Worm (Caenorhabditis elegans) whole organism, L2 larva: ENCODE results near the gene cyp-35A1.

Experiments
- ama-1 ChIP-seq: fragments of 150-350 bp; optimal IDR thresholded peaks from 2 replicates; lab custom pipeline; 2018; ENCODE audit warnings: inconsistent platforms
- mab-5 ChIP-seq: fragments of 150-350 bp; optimal IDR thresholded peaks from 2 replicates; lab custom pipeline; 2014; ENCODE audit warnings: missing biosample characterization, missing genetic modification characterization
- nhr-237 ChIP-seq: fragments of 150-350 bp; optimal IDR thresholded peaks from 2 replicates; lab custom pipeline; 2014; ENCODE audit warnings: missing biosample characterization, missing genetic modification characterization
- sma-3 ChIP-seq: sonication (generic microtip); optimal IDR thresholded peaks from 2 replicates; lab custom pipeline; 2016; ENCODE audit warnings: missing genetic modification reagents, missing genetic modification characterization, missing compliant biosample characterization
- unc-62 ChIP-seq: fragments of 150-350 bp; optimal IDR thresholded peaks from 2 replicates; lab custom pipeline; 2014; ENCODE audit warnings: missing biosample characterization, missing genetic modification reagents, missing genetic modification characterization
- zag-1 ChIP-seq: fragments of 150-350 bp; optimal IDR thresholded peaks from 2 replicates; lab custom pipeline; 2014; ENCODE audit warnings: missing biosample characterization, missing genetic modification characterization

DNA sequence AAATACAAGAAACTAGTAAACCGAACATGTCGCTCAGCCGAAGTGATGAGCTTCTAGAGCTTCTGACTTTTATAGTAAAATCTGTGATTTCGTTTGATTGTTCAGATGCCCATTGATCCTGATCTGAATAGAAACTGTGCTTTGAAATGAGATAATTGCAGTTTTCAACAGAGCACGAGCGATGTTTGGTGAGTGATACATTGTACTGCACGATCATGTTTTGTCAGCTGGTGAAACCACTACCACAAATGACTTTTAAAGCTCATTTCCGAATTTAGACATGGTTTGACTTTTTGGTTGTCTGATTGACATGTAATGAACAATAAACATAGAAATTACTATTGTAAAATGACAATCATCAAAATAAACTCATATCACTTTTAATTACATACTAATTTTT is 6.1 kb downstream of the cyp-35A1 start, which contains the start of gene tag-293:
- TF ChIP-seq mab-5 (tag; lab: Kevin White, UChicago) (no peak), zag-1 (tag; lab: Kevin White, UChicago) (no peak), sma-3 (GFP tag; lab: Kevin White, UChicago) (no peak), ama-1 (lab: Kevin White, UChicago) (no peak), unc-62 (GFP tag; lab: Kevin White, UChicago) (no peak), nhr-237 (tag; lab: Kevin White, UChicago) (no peak)
